Worm (Caenorhabditis elegans): ENCODE data around the gene E02C12.12.

DNA sequence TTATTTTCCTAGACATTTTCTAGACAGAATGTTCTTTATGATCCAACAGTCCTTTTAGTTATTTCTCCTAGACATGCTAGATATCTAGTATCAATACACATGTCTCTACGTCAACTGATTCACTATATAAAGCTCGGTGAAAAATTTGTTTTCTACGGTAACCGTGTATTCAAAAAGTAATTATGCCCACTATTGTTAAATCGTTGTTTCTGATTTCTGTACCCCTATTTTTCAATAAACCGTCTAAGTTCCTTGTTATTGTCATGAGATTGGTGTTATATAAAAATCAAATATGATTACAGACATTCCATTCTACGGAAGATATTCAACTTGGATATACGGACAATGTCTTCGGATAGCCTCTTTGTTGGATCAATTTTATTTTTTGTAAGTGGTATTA lies 29.2 kb downstream of the E02C12.12 start, which contains the start of gene srx-46:
- TF ChIP-seq T22C8.4 (GFP tag; IDR thresholded peaks at IDR 0.05): no peak
- TF ChIP-seq ztf-29 (GFP tag; IDR thresholded peaks at IDR 0.05): no peak
- no peak for TF ChIP-seq ref-1 (GFP tag; conservative IDR thresholded peaks at IDR 0.05)
- TF ChIP-seq klf-2 (GFP tag; conservative IDR thresholded peaks at IDR 0.05): no peak
- TF ChIP-seq ztf-23 (GFP tag; IDR thresholded peaks at IDR 0.05): no peak
